Worm (Caenorhabditis elegans) whole organism, L3 larva: ENCODE results near the gene F11C1.7.

ENCODE experiments used
- R02D3.7 ChIP-seq: fragments of 150-350 bp; optimal IDR thresholded peaks from 2 replicates; lab custom pipeline; 2014; ENCODE audit warnings: missing biosample characterization, missing genetic modification characterization
- elt-2 ChIP-seq: sonication (generic microtip); optimal IDR thresholded peaks from 2 replicates; lab custom pipeline; 2016; ENCODE audit warnings: missing genetic modification reagents, mild to moderate bottlenecking, missing genetic modification characterization, missing compliant biosample characterization
- jun-1 ChIP-seq: fragments of 150-350 bp; optimal IDR thresholded peaks from 2 replicates; lab custom pipeline; 2014; ENCODE audit warnings: missing biosample characterization, missing genetic modification reagents, missing genetic modification characterization
- lin-15B ChIP-seq: fragments of 150-350 bp; optimal IDR thresholded peaks from 2 replicates; lab custom pipeline; 2014; ENCODE audit warnings: missing biosample characterization, missing genetic modification characterization
- lin-39 ChIP-seq: fragments of 150-350 bp; optimal IDR thresholded peaks from 2 replicates; lab custom pipeline; 2018; ENCODE audit warnings: missing biosample characterization, missing genetic modification reagents, missing genetic modification characterization
- mdl-1 ChIP-seq: fragments of 150-350 bp; optimal IDR thresholded peaks from 2 replicates; lab custom pipeline; 2014; ENCODE audit warnings: missing biosample characterization, missing genetic modification characterization
- nhr-11 ChIP-seq: fragments of 150-350 bp; optimal IDR thresholded peaks from 2 replicates; lab custom pipeline; 2014; ENCODE audit warnings: missing biosample characterization, missing genetic modification characterization
- nhr-12 ChIP-seq: fragments of 150-350 bp; optimal IDR thresholded peaks from 2 replicates; lab custom pipeline; 2014; ENCODE audit warnings: missing biosample characterization, missing genetic modification characterization
- nhr-77 ChIP-seq: fragments of 150-350 bp; optimal IDR thresholded peaks from 2 replicates; lab custom pipeline; 2014; ENCODE audit warnings: missing biosample characterization, missing genetic modification characterization
- pha-4 ChIP-seq: fragments of 150-350 bp; optimal IDR thresholded peaks from 2 replicates; lab custom pipeline; 2014; ENCODE audit warnings: missing biosample characterization, missing genetic modification reagents, missing genetic modification characterization
- pqm-1 ChIP-seq: fragments of 150-350 bp; optimal IDR thresholded peaks from 2 replicates; lab custom pipeline; 2017; ENCODE audit warnings: missing biosample characterization, missing genetic modification characterization, inconsistent platforms
- skn-1 ChIP-seq: fragments of 150-350 bp; optimal IDR thresholded peaks from 2 replicates; lab custom pipeline; 2014; ENCODE audit warnings: missing biosample characterization, missing genetic modification characterization
- zag-1 ChIP-seq: fragments of 150-350 bp; optimal IDR thresholded peaks from 2 replicates; lab custom pipeline; 2014; ENCODE audit warnings: missing biosample characterization, missing genetic modification characterization
- ztf-11 ChIP-seq: fragments of 150-350 bp; optimal IDR thresholded peaks from 2 replicates; lab custom pipeline; 2014; ENCODE audit warnings: missing biosample characterization, missing genetic modification characterization

DNA sequence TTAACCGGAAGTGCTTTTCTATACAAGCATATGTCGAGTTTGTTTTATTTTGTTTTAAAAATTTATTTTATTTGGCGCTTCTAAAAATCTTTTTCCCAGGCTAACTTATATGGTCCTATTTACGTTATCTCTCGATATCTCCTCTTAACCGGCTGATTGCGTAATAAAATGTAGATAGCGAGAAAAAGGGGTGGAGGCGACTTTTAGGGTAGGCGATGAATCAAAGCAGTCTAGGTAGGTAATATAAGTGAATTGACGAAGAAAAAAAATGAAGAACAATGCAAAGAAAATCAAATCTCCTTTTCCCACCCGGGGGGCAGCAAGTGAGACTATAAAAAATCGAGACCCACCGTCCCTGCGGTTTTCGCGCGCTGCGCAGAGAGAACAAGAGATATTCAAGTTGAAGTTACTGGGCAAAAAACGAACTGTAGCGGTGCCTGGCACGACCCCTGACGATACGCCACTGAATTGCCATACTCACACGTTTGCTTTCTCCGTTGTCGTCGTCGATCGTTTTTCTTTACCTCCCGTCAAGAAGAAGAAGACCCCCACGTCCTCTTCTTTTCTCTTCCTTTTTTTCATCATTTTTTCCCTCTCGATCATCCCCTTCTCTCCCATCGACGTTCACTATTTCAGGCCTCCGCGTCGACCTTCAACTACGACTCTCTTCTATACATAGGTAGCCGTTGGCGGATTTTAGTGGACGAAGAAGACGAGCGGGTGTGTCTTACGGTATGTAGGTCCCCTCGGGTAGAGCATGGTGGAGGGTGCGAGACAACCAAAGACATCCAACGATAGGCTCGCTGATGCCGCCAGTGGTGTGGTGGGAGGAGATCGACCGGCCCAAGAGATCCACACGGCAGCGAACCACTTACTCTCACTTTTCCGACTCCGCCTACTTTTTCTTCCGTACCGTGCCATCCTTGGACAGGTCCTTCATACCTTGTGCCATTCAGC, 19.0 kb downstream of the F11C1.7 start, which contains the start of gene nhr-25:
- TF ChIP-seq pha-4 (tag; lab: Kevin White, UChicago) = no peak
- TF ChIP-seq zag-1 = no peak
- TF ChIP-seq nhr-77 = no peak
- no peak for TF ChIP-seq lin-15B (tag; lab: Kevin White, UChicago)
- no peak for TF ChIP-seq ztf-11 (tag; lab: Kevin White, UChicago)
- no peak for TF ChIP-seq nhr-12 (tag; lab: Kevin White, UChicago)
- no peak for TF ChIP-seq nhr-11 (tag; lab: Kevin White, UChicago)
- no peak for TF ChIP-seq skn-1
- no peak for TF ChIP-seq lin-39
- no peak for TF ChIP-seq pqm-1 (tag; lab: Kevin White, UChicago)
- TF ChIP-seq jun-1 (tag; lab: Kevin White, UChicago) = no peak
- TF ChIP-seq mdl-1 = no peak
- TF ChIP-seq R02D3.7 (tag; lab: Kevin White, UChicago) = no peak
- no peak for TF ChIP-seq elt-2
